Worm (Caenorhabditis elegans) whole organism, L4/young adult: ENCODE results near the gene F10A3.17.

Source experiments
- W03F9.2 ChIP-seq: fragments of 150-350 bp; optimal IDR thresholded peaks from 2 replicates; lab custom pipeline; 2014; ENCODE audit warnings: missing biosample characterization, missing genetic modification characterization
- dao-5 ChIP-seq: sonication (generic microtip); optimal IDR thresholded peaks from 2 replicates; lab custom pipeline; 2016; ENCODE audit warnings: missing genotype, missing genetic modification characterization, moderate library complexity, missing compliant biosample characterization
- him-1 ChIP-seq: sonication (generic microtip); optimal IDR thresholded peaks from 2 replicates; lab custom pipeline; 2016; ENCODE audit warnings: missing genotype, missing genetic modification reagents, missing genetic modification characterization, missing compliant biosample characterization

- no peak for TF ChIP-seq him-1 (tag; lab: Kevin White, UChicago)
- no peak for TF ChIP-seq dao-5 (tag; lab: Kevin White, UChicago)
- TF ChIP-seq W03F9.2 (tag; lab: Kevin White, UChicago), result no peak
Measured at ce11 chrV:16165936-16166335, 6.4 kb upstream of the F10A3.17 start, which contains the start of gene str-108.
